Fruit fly (Drosophila melanogaster): ENCODE results near the gene CG11977.

DNA sequence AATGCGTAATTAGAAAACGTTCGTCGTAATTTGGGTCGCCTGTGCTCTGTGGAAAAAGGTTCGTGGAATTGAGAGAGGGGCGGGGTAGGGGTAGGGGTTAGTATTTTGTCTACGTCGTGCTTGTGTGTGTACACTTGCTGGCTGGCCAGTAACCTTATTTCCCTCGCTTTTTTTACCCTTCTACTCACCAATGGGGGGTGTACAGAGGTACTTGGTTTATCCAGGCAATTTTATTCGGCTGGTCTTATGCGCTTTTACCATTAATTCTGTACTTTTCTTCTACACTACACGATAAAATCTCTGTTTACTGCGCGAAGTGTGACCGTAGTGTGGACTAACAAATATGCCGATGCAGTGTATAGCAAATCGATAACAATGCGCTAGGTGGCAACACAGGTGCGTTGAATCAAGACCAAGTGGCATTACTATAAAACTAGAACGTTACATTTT, 22.2 kb downstream of the CG11977 start, which contains the start of gene tgo:
- TF ChIP-seq CG8478 (optimal IDR thresholded peaks at IDR 0.05) (no peak), psq (optimal IDR thresholded peaks at IDR 0.05) (no peak), EcR (GFP tag; optimal IDR thresholded peaks at IDR 0.05) (no peak), Dll (optimal IDR thresholded peaks at IDR 0.05) (no peak), pan (optimal IDR thresholded peaks at IDR 0.05) (no peak)
